Fruit fly (Drosophila melanogaster): Measurements from ENCODE around the gene Surf4.
A peak's percentile ranks its signal among the peaks of the same experiment; 100 is the strongest.

Surf4 gene

dm6 chr3R:15342926-15343685 lies 2.9 kb downstream of the Surf4 start, which contains the start of gene Nagk (continued):
- TF ChIP-seq Eip74EF (GFP tag; optimal IDR thresholded peaks at IDR 0.05) (peak in 1 of 2 experiments; percentile 79), ems (GFP tag; optimal IDR thresholded peaks at IDR 0.05) (peak; percentile 43), ci (GFP tag; IDR thresholded peaks at IDR 0.05) (peak; percentile 71), Ets97D (GFP tag; optimal IDR thresholded peaks at IDR 0.05) (peak; percentile 35), Dp (GFP tag; optimal IDR thresholded peaks at IDR 0.05) (peak; percentile 84), CG8089 (GFP tag; optimal IDR thresholded peaks at IDR 0.05) (peak; percentile 19), Sox100B (GFP tag; optimal IDR thresholded peaks at IDR 0.05) (no peak), CG9932 (GFP tag; IDR thresholded peaks at IDR 0.05) (peak; percentile 32), CG1602 (GFP tag; optimal IDR thresholded peaks at IDR 0.05) (peak; percentile 57), Aef1 (GFP tag; IDR thresholded peaks at IDR 0.05) (peak; percentile 11; the same call in 1 of the 3 replicates), CG5245 (GFP tag; optimal IDR thresholded peaks at IDR 0.05) (peak; percentile 16), CG13894 (tag; optimal IDR thresholded peaks at IDR 0.05) (peak; percentile 39), CG31365 (tag; optimal IDR thresholded peaks at IDR 0.05) (no peak), Nf-YC (tag; optimal IDR thresholded peaks at IDR 0.05) (peak; percentile 66), E2f1 (GFP tag; IDR thresholded peaks at IDR 0.05) (0 out of 2 replicates have a peak, but pooled peaks have one; percentile 35), twi (tag; optimal IDR thresholded peaks at IDR 0.05) (no peak), disco-r (GFP tag; optimal IDR thresholded peaks at IDR 0.05) (peak; percentile 11), CG17912 (GFP tag; optimal IDR thresholded peaks at IDR 0.05) (no peak), CG10959 (GFP tag; IDR thresholded peaks at IDR 0.05) (no peak), Bgb (GFP tag; IDR thresholded peaks at IDR 0.05; ENCODE audit: partially characterized antibody) (peak; percentile 63; the same call in 1 of the 2 replicates), CG13424 (tag; optimal IDR thresholded peaks at IDR 0.05) (peak; percentile 52), CoRest (tag; optimal IDR thresholded peaks at IDR 0.05) (peak; percentile 77), CG4854 (GFP tag; optimal IDR thresholded peaks at IDR 0.05) (peak; percentile 52), CG32767 (GFP tag; IDR thresholded peaks at IDR 0.05) (peak; percentile 15; the same call in 1 of the 2 replicates), dpn (GFP tag; optimal IDR thresholded peaks at IDR 0.05) (peak; percentile 46 to 68), Elba2 (GFP tag; optimal IDR thresholded peaks at IDR 0.05) (peak; percentile 10), kni (GFP tag; optimal IDR thresholded peaks at IDR 0.05) (no peak), fd3F (GFP tag; optimal IDR thresholded peaks at IDR 0.05) (peak; percentile 22), gcm (GFP tag; optimal IDR thresholded peaks at IDR 0.05) (peak; percentile 92), CG33213 (GFP tag; optimal IDR thresholded peaks at IDR 0.05) (peak; percentile 29), Deaf1 (tag; optimal IDR thresholded peaks at IDR 0.05) (peak; percentile 50), CG4820 (GFP tag; optimal IDR thresholded peaks at IDR 0.05) (peak; percentile 53), Lhr (GFP tag; optimal IDR thresholded peaks at IDR 0.05) (no peak), MTF-1 (GFP tag; optimal IDR thresholded peaks at IDR 0.05; ENCODE audit: borderline replicate concordance) (peak; percentile 40), gsb-n (tag; optimal IDR thresholded peaks at IDR 0.05) (peak; percentile 39), kay (GFP tag; optimal IDR thresholded peaks at IDR 0.05) (peak; percentile 52), Usf (GFP tag; optimal IDR thresholded peaks at IDR 0.05) (peak; percentile 31), her (GFP tag; optimal IDR thresholded peaks at IDR 0.05) (peak; percentile 40), abd-A (tag; optimal IDR thresholded peaks at IDR 0.05) (no peak), CG1792 (GFP tag; optimal IDR thresholded peaks at IDR 0.05) (peak; percentile 37), Six4 (GFP tag; optimal IDR thresholded peaks at IDR 0.05) (peak; percentile 56), ssp (GFP tag; IDR thresholded peaks at IDR 0.05) (peak; percentile 46), CG12155 (GFP tag; optimal IDR thresholded peaks at IDR 0.05) (peak; percentile 43), CG9215 (GFP tag; IDR thresholded peaks at IDR 0.05) (peak; percentile 21; the same call in 1 of the 2 replicates), B-H1 (GFP tag; IDR thresholded peaks at IDR 0.05) (0 out of 3 replicates have a peak, but pooled peaks have one; percentile 19), run (tag; optimal IDR thresholded peaks at IDR 0.05) (no peak), CG10979 (tag; optimal IDR thresholded peaks at IDR 0.05) (peak; percentile 59), nmo (GFP tag; optimal IDR thresholded peaks at IDR 0.05) (peak; percentile 82)
